Worm (Caenorhabditis elegans): ENCODE results near the gene T14B4.8.

Gene T14B4.8

DNA sequence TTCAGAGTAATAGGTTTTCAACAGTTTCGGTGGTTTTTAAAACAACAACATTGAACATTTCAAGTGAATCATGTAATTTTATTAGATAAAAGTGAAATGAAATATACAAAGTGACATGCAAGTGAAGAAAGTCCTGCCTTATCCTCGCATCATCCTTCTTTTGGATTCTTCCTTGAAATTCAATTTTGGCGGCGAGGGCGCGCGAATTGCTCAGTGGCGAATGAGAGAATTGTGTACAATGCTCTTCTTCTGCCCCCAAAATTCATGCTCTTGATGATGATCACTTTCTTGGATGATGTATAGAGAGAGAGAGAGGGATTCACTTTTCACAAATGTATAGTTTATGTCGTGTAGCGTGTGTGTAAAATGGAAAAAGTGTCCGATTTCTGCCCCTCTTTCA is 19.5 kb downstream of the T14B4.8 start:
- TF ChIP-seq ceh-36 (tag; optimal IDR thresholded peaks at IDR 0.05) (no peak), ama-1 (optimal IDR thresholded peaks at IDR 0.05) (no peak), B0310.2 (tag; optimal IDR thresholded peaks at IDR 0.05) (no peak), pes-1 (GFP tag; IDR thresholded peaks at IDR 0.05) (no peak), tbx-11 (GFP tag; IDR thresholded peaks at IDR 0.05) (no peak), flt-1 (GFP tag; IDR thresholded peaks at IDR 0.05) (no peak), F13C5.2 (tag; optimal IDR thresholded peaks at IDR 0.05) (no peak), scrt-1 (GFP tag; IDR thresholded peaks at IDR 0.05) (no peak), hmbx-1 (tag; optimal IDR thresholded peaks at IDR 0.05) (no peak), ceh-13 (GFP tag; optimal IDR thresholded peaks at IDR 0.05) (no peak), ets-7 (tag; optimal IDR thresholded peaks at IDR 0.05) (no peak), tra-4 (tag; optimal IDR thresholded peaks at IDR 0.05) (no peak), hmg-4 (GFP tag; optimal IDR thresholded peaks at IDR 0.05) (no peak), tbx-37 (GFP tag; conservative IDR thresholded peaks at IDR 0.05) (no peak), aly-1 (tag; optimal IDR thresholded peaks at IDR 0.05) (no peak), sea-1 (GFP tag; conservative IDR thresholded peaks at IDR 0.05) (no peak), hnd-1 (tag; optimal IDR thresholded peaks at IDR 0.05) (no peak)

ce11 chrII:6708980-6709379 is 20.2 kb downstream of the T14B4.8 start:
- TF ChIP-seq scrt-1 (GFP tag; IDR thresholded peaks at IDR 0.05) (no peak), aly-1 (tag; optimal IDR thresholded peaks at IDR 0.05) (no peak), sea-1 (GFP tag; conservative IDR thresholded peaks at IDR 0.05) (no peak), pes-1 (GFP tag; IDR thresholded peaks at IDR 0.05) (no peak), B0310.2 (tag; optimal IDR thresholded peaks at IDR 0.05) (no peak)

DNA sequence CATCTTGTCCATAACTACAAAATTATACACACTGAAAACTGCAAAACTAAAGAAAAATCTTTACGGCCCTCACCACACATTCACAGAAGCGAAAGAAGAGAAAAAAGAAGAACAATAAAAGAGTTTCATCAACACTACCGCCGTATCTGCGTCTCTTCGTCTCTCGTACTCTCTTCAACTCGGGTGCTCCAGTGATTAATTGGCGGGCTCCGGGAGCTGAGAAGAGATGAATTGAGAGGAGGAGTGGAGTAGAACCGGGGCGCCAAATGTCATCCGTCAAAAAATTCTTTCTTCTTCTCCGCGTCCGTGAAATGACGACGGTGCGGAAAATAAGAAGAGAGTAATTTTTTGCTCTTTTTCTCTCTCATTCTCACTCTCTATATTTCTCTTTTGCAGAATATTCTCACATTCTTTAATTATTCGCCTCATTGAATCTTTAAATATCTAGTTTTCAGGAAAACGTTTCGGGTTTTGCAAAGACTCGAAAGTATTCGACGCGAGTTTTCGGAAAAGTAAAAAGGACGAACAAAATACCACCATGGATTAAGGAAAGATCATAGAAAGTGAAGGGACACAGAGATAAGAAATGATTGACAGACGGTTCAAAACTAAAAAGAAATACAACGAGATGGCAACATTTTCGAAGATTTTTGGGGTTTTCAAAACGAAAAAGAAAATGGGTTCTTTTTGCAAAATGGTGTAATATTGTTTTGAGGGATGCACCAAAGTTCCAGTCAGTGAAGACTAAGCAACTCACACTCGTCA is 21.5 kb downstream of the T14B4.8 start:
- no peak for TF ChIP-seq hmg-4 (GFP tag; optimal IDR thresholded peaks at IDR 0.05)
- TF ChIP-seq aly-1 (tag; optimal IDR thresholded peaks at IDR 0.05), result no peak
- TF ChIP-seq B0310.2 (tag; optimal IDR thresholded peaks at IDR 0.05), result no peak
- no peak for TF ChIP-seq hmbx-1 (tag; optimal IDR thresholded peaks at IDR 0.05)
- no peak for TF ChIP-seq tra-4 (tag; optimal IDR thresholded peaks at IDR 0.05)
- no peak for TF ChIP-seq tbx-37 (GFP tag; conservative IDR thresholded peaks at IDR 0.05)
- no peak for TF ChIP-seq scrt-1 (GFP tag; IDR thresholded peaks at IDR 0.05)
- no peak for TF ChIP-seq hnd-1 (tag; optimal IDR thresholded peaks at IDR 0.05)
- no peak for TF ChIP-seq sea-1 (GFP tag; conservative IDR thresholded peaks at IDR 0.05)
- TF ChIP-seq ama-1 (optimal IDR thresholded peaks at IDR 0.05), result no peak
- TF ChIP-seq ceh-36 (tag; optimal IDR thresholded peaks at IDR 0.05), result no peak
- no peak for TF ChIP-seq ceh-13 (GFP tag; optimal IDR thresholded peaks at IDR 0.05)
- no peak for TF ChIP-seq flt-1 (GFP tag; IDR thresholded peaks at IDR 0.05)
- TF ChIP-seq tbx-11 (GFP tag; IDR thresholded peaks at IDR 0.05), result no peak
- no peak for TF ChIP-seq ets-7 (tag; optimal IDR thresholded peaks at IDR 0.05)
- TF ChIP-seq F13C5.2 (tag; optimal IDR thresholded peaks at IDR 0.05), result no peak

DNA sequence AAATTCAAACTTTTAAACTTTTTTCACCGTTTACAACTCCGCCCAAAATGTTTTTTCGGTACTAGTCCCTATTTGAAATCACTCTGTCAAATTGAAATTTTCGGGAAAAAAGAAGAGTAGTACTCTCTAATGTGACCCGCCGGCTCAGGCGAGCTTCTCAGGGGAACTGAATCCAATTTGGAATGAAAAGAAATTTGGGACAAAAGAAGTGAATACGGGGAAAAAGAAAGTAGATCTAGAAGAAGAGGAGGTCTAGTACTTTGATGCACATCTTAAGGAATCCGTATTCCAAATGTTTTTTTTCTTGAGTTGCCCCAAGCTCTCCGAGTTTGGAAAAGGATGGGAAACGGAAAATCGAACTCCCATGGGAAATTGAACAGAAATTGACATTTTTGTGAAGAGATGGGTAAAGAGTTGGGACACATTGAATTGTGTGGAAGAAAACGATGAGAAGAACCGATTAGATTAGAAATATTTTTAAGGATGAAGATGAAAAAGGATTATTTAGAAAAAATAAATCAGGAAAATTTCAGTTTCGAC is 22.6 kb downstream of the T14B4.8 start:
- TF ChIP-seq sea-1 (GFP tag; conservative IDR thresholded peaks at IDR 0.05) (no peak), ets-7 (tag; optimal IDR thresholded peaks at IDR 0.05) (no peak), ama-1 (optimal IDR thresholded peaks at IDR 0.05) (no peak), flt-1 (GFP tag; IDR thresholded peaks at IDR 0.05) (no peak), pes-1 (GFP tag; IDR thresholded peaks at IDR 0.05) (no peak), B0310.2 (tag; optimal IDR thresholded peaks at IDR 0.05) (no peak), tra-4 (tag; optimal IDR thresholded peaks at IDR 0.05) (no peak), hmg-4 (GFP tag; optimal IDR thresholded peaks at IDR 0.05) (no peak), F13C5.2 (tag; optimal IDR thresholded peaks at IDR 0.05) (no peak), scrt-1 (GFP tag; IDR thresholded peaks at IDR 0.05) (no peak), aly-1 (tag; optimal IDR thresholded peaks at IDR 0.05) (no peak)

DNA sequence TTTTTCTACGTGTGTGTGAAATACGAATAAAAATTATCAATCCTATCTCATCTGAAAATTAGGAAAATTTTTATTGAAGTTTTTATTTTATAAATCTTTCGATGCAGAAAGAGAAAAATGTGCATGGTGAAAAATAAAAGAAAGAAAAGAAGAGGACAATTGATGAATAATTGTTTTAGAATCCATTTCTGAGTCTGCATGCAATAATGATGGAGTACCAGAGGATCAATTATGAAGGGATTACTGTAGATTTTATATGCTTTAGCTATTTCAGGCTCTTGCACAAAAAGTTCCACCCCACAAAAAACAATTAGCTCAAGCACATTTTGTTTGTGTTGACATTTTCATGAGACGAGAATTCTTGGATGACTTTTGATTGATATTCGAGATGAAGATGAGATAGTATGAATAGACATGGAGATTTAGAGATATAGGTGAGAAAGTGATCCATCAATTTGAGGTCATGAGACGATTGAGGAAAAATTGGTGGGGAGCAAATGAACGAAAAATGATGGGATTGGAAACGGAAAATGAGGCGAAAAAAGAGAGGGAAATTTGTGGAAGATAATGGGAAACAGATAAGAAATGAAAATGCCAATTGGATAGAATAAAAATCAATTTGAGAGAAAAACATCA is 23.5 kb downstream of the T14B4.8 start, which contains the start of gene rpy-1:
Gene rpy-1 (minus strand): TSS at position 51 of the 636 bp plus-strand sequence.
- TF ChIP-seq flt-1 (GFP tag; IDR thresholded peaks at IDR 0.05) (no peak), ets-7 (tag; optimal IDR thresholded peaks at IDR 0.05) (no peak)

ce11 chrII:6701497-6701896 is 27.7 kb downstream of the T14B4.8 start, which contains the start of gene C18H9.6:
Gene C18H9.6, minus strand, starts transcription at chrII:6701625.
- no peak for TF ChIP-seq scrt-1 (GFP tag; IDR thresholded peaks at IDR 0.05)

- TF ChIP-seq tbx-11 (GFP tag; IDR thresholded peaks at IDR 0.05), result no peak
- TF ChIP-seq scrt-1 (GFP tag; IDR thresholded peaks at IDR 0.05), result no peak
- no peak for TF ChIP-seq flt-1 (GFP tag; IDR thresholded peaks at IDR 0.05)
- TF ChIP-seq F13C5.2 (tag; optimal IDR thresholded peaks at IDR 0.05), result no peak
Measured at ce11 chrII:6698784-6699183, 30.4 kb downstream of the T14B4.8 start, which contains the start of gene C18H9.1. Gene C18H9.1, plus strand, starts transcription at chrII:6699084.

DNA sequence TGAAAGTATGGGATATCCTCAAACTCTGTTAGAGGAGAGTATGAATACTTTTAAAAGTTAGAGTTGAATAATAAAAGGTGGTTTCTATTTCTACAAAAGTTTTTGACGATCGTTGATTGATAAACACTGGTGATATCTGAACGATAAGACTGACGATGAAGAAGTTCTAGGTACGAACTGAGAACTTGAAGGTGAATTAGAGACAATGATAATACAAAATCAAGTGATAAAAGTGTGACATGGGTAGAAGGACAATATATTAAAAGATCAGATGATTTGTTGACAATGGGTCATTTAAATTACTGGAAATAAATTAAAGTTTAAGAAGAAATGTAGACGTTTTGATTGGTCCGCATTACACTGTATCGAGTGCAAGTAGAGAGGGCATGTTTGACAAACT is 33.8 kb downstream of the T14B4.8 start, which contains the start of gene C18H9.5:
Gene C18H9.5 (minus strand): TSS at position 179 of the 400 bp plus-strand sequence.
- TF ChIP-seq flt-1 (GFP tag; IDR thresholded peaks at IDR 0.05), result no peak
- no peak for TF ChIP-seq ceh-13 (GFP tag; optimal IDR thresholded peaks at IDR 0.05)
- TF ChIP-seq tra-4 (tag; optimal IDR thresholded peaks at IDR 0.05), result no peak
- no peak for TF ChIP-seq B0310.2 (tag; optimal IDR thresholded peaks at IDR 0.05)
- no peak for TF ChIP-seq ama-1 (optimal IDR thresholded peaks at IDR 0.05)
